Worm (Caenorhabditis elegans) whole organism, late embryonic: Measurements from ENCODE around the gene K10C2.8.

Source experiments
- ahr-1 ChIP-seq: sonication (generic microtip); optimal IDR thresholded peaks from 2 replicates; lab custom pipeline; 2016; ENCODE audit warnings: missing genetic modification characterization, missing compliant biosample characterization
- ceh-14 ChIP-seq: sonication (generic microtip); optimal IDR thresholded peaks from 2 replicates; lab custom pipeline; 2016; ENCODE audit warnings: missing genotype, missing genetic modification characterization, missing compliant biosample characterization
- che-1 ChIP-seq: sonication (generic microtip); optimal IDR thresholded peaks from 2 replicates; lab custom pipeline; 2016; ENCODE audit warnings: mild to moderate bottlenecking, missing genetic modification characterization, missing compliant biosample characterization
- dmd-4 ChIP-seq: sonication (generic microtip); optimal IDR thresholded peaks from 2 replicates; lab custom pipeline; 2016; ENCODE audit warnings: borderline replicate concordance, missing genetic modification characterization, missing compliant biosample characterization
- fax-1 ChIP-seq: sonication (generic microtip); optimal IDR thresholded peaks from 2 replicates; lab custom pipeline; 2016; ENCODE audit warnings: missing genotype, missing genetic modification characterization, missing compliant biosample characterization
- hlh-30 ChIP-seq: sonication (generic microtip); optimal IDR thresholded peaks from 2 replicates; lab custom pipeline; 2017; ENCODE audit warnings: antibody characterized with exemption, missing genetic modification characterization, missing compliant biosample characterization; ENCODE audit not compliant: insufficient read depth
- nhr-11 ChIP-seq: fragments of 150-350 bp; optimal IDR thresholded peaks from 2 replicates; lab custom pipeline; 2014; ENCODE audit warnings: missing biosample characterization, missing genetic modification characterization
- pax-1 ChIP-seq: fragments of 150-350 bp; optimal IDR thresholded peaks from 2 replicates; lab custom pipeline; 2014; ENCODE audit warnings: missing biosample characterization, missing genetic modification characterization
- pqm-1 ChIP-seq: sonication (generic microtip); optimal IDR thresholded peaks from 2 replicates; lab custom pipeline; 2016; ENCODE audit warnings: missing genetic modification characterization, missing compliant biosample characterization
- unc-55 ChIP-seq: sonication (generic microtip); optimal IDR thresholded peaks from 2 replicates; lab custom pipeline; 2017; ENCODE audit warnings: missing biosample characterization, missing genetic modification reagents, missing genetic modification characterization

DNA sequence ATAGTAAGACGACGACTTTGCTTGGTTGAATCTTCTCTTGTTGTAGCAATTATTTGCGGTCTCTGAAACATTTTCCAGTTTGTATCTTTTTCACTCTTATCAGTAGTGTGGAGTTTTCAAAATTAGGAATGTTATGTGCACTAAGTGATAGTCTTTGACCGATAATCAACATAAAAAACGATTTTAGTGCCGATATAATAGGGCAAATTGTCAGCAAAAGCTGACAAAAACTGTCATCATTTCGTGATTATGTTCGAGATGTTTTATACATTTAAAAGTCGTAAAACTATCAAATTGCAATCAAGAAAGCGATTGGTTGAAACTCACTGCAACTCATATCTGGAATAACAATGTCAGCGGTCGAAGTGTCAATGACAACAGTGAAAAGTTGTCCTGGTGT lies 7.8 kb upstream of the K10C2.8 start:
- TF ChIP-seq ahr-1 (tag; lab: Kevin White, UChicago) = no peak
- no peak for TF ChIP-seq pqm-1 (tag; lab: Kevin White, UChicago)
- no peak for TF ChIP-seq unc-55 (GFP tag; lab: Kevin White, UChicago)
- TF ChIP-seq che-1 (tag; lab: Kevin White, UChicago) = no peak
- TF ChIP-seq hlh-30 (tag; lab: Kevin White, UChicago) = no peak
- no peak for TF ChIP-seq nhr-11 (tag; lab: Kevin White, UChicago)
- TF ChIP-seq dmd-4 = no peak
- no peak for TF ChIP-seq fax-1
- no peak for TF ChIP-seq pax-1
- no peak for TF ChIP-seq ceh-14 (tag; lab: Kevin White, UChicago)
